Fruit fly (Drosophila melanogaster) whole organism, prepupa: ENCODE results near the gene CG17292.

Source experiments
- CG11294 ChIP-seq: fragments of 200-800 bp; sonication (Bioruptor generic); IDR thresholded peaks from 2 replicates; pipeline ENCODE4 v1.3.6; 2022; ENCODE audit warnings: missing biosample characterization, missing genetic modification characterization
- CG11762 ChIP-seq: fragments of 200-800 bp; sonication (Bioruptor generic); optimal IDR thresholded peaks from 3 replicates; lab custom pipeline; 2016; ENCODE audit warnings: missing biosample characterization, missing genetic modification characterization; ENCODE audit not compliant: insufficient read depth
- CG11902 ChIP-seq: fragments of 200-800 bp; sonication (Bioruptor generic); optimal IDR thresholded peaks from 3 replicates; lab custom pipeline; 2016; ENCODE audit warnings: missing biosample characterization, missing genetic modification characterization
- CG15336 ChIP-seq: fragments of 200-800 bp; sonication (Bioruptor generic); IDR thresholded peaks from 2 replicates; pipeline ENCODE4 v1.3.6; 2022; ENCODE audit warnings: missing biosample characterization, missing genetic modification characterization
- CG1621 ChIP-seq: fragments of 200-800 bp; sonication (Bioruptor generic); optimal IDR thresholded peaks from 3 replicates; lab custom pipeline; 2018; ENCODE audit warnings: missing biosample characterization, mild to moderate bottlenecking, missing genetic modification characterization
- CG16779 ChIP-seq: fragments of 200-800 bp; sonication (Bioruptor generic); optimal IDR thresholded peaks from 3 replicates; lab custom pipeline; 2017; ENCODE audit warnings: missing biosample characterization, mild to moderate bottlenecking, missing genetic modification characterization
- CG3919 ChIP-seq: fragments of 200-800 bp; sonication (Bioruptor generic); optimal IDR thresholded peaks from 3 replicates; lab custom pipeline; 2016; ENCODE audit warnings: missing biosample characterization, missing genetic modification characterization
- CG6163 ChIP-seq: fragments of 200-800 bp; sonication (Bioruptor generic); IDR thresholded peaks from 3 replicates; pipeline ENCODE4 v1.3.6; 2022; ENCODE audit warnings: missing biosample characterization, missing genetic modification characterization
- CG6276 ChIP-seq: fragments of 200-800 bp; sonication (Bioruptor generic); optimal IDR thresholded peaks from 2 replicates; lab custom pipeline; 2017; ENCODE audit warnings: missing biosample characterization, mild to moderate bottlenecking, missing genetic modification characterization
- CG6792 ChIP-seq: fragments of 200-800 bp; sonication (Bioruptor generic); optimal IDR thresholded peaks from 3 replicates; lab custom pipeline; 2016; ENCODE audit warnings: missing biosample characterization, missing genetic modification characterization
- CG6808 ChIP-seq: fragments of 200-800 bp; sonication (Bioruptor generic); optimal IDR thresholded peaks from 3 replicates; lab custom pipeline; 2017; ENCODE audit warnings: missing biosample characterization, missing genetic modification characterization, mild to moderate bottlenecking, moderate library complexity, missing genetic modification reagents
- CG7368 ChIP-seq: fragments of 200-800 bp; sonication (Bioruptor generic); optimal IDR thresholded peaks from 3 replicates; lab custom pipeline; 2016; ENCODE audit warnings: missing biosample characterization, missing genetic modification characterization
- CG8119 ChIP-seq: fragments of 200-800 bp; sonication (Bioruptor generic); IDR thresholded peaks from 3 replicates; pipeline ENCODE4 v1.3.6; 2022; ENCODE audit warnings: missing biosample characterization, missing genetic modification characterization
- CG8319 ChIP-seq: fragments of 200-800 bp; sonication (Bioruptor generic); optimal IDR thresholded peaks from 3 replicates; lab custom pipeline; 2016; ENCODE audit warnings: missing biosample characterization, missing genetic modification characterization
- CG8632 ChIP-seq: fragments of 200-800 bp; sonication (Bioruptor generic); optimal IDR thresholded peaks from 3 replicates; lab custom pipeline; 2016; ENCODE audit warnings: missing biosample characterization, missing genetic modification characterization
- CG9139 ChIP-seq: fragments of 200-800 bp; sonication (Bioruptor generic); optimal IDR thresholded peaks from 3 replicates; lab custom pipeline; 2017; ENCODE audit warnings: missing biosample characterization, mild to moderate bottlenecking, missing genetic modification characterization
- Ets96B ChIP-seq: fragments of 200-800 bp; optimal IDR thresholded peaks from 2 replicates; lab custom pipeline; 2019; ENCODE audit warnings: missing biosample characterization, mild to moderate bottlenecking, missing genetic modification characterization, moderate library complexity
- Gug ChIP-seq: fragments of 200-800 bp; sonication (Bioruptor generic); IDR thresholded peaks from 2 replicates; pipeline ENCODE4 v1.3.6; 2022; ENCODE audit warnings: missing biosample characterization, missing genetic modification characterization
- Hr38 ChIP-seq: sonication (Bioruptor generic); optimal IDR thresholded peaks from 2 replicates; lab custom pipeline; 2016; ENCODE audit warnings: missing biosample characterization, missing genetic modification characterization
- Lpt ChIP-seq: fragments of 200-800 bp; sonication (Bioruptor generic); optimal IDR thresholded peaks from 3 replicates; lab custom pipeline; 2016; ENCODE audit warnings: missing biosample characterization, missing genetic modification characterization
- OdsH ChIP-seq: fragments of 200-800 bp; sonication (Bioruptor generic); optimal IDR thresholded peaks from 3 replicates; lab custom pipeline; 2016; ENCODE audit warnings: missing biosample characterization, missing genetic modification characterization
- Smox ChIP-seq: fragments of 200-800 bp; sonication (Bioruptor generic); optimal IDR thresholded peaks from 3 replicates; lab custom pipeline; 2016; ENCODE audit warnings: missing biosample characterization, missing genetic modification characterization
- Sox14 ChIP-seq: fragments of 200-800 bp; sonication (Bioruptor generic); optimal IDR thresholded peaks from 3 replicates; lab custom pipeline; 2016; ENCODE audit warnings: missing biosample characterization, missing genetic modification characterization
- Sox15 ChIP-seq: fragments of 200-800 bp; sonication (Bioruptor generic); optimal IDR thresholded peaks from 3 replicates; lab custom pipeline; 2016; ENCODE audit warnings: missing biosample characterization, missing genetic modification characterization
- dac ChIP-seq: fragments of 200-800 bp; sonication (Bioruptor generic); optimal IDR thresholded peaks from 2 replicates; lab custom pipeline; 2017; ENCODE audit warnings: missing biosample characterization, mild to moderate bottlenecking, missing genetic modification characterization
- dsx ChIP-seq: fragments of 200-800 bp; optimal IDR thresholded peaks from 3 replicates; lab custom pipeline; 2019; ENCODE audit warnings: missing biosample characterization, mild to moderate bottlenecking, missing genetic modification characterization, moderate library complexity; ENCODE audit not compliant: poor library complexity, severe bottlenecking
- eg ChIP-seq: fragments of 200-800 bp; sonication (Bioruptor generic); IDR thresholded peaks from 3 replicates; pipeline ENCODE4 v1.3.6; 2022; ENCODE audit warnings: missing biosample characterization, missing genetic modification characterization
- esn ChIP-seq: fragments of 200-800 bp; sonication (Bioruptor generic); optimal IDR thresholded peaks from 2 replicates; lab custom pipeline; 2016; ENCODE audit warnings: missing biosample characterization, mild to moderate bottlenecking, missing genetic modification characterization, moderate library complexity
- fd85E ChIP-seq: fragments of 200-800 bp; sonication (Bioruptor generic); optimal IDR thresholded peaks from 3 replicates; lab custom pipeline; 2016; ENCODE audit warnings: missing biosample characterization, missing genetic modification characterization
- pdm3 ChIP-seq: fragments of 200-800 bp; sonication (Bioruptor generic); optimal IDR thresholded peaks from 3 replicates; lab custom pipeline; 2016; ENCODE audit warnings: missing biosample characterization, missing genetic modification characterization
- salr ChIP-seq, 2 experiments: fragments of 200-800 bp; sonication (Bioruptor generic); optimal IDR thresholded peaks; 3 replicates each; lab custom pipeline; 2016 to 2018; ENCODE audit warnings: missing biosample characterization in 2 of 2, missing genetic modification characterization in 2 of 2, mild to moderate bottlenecking in 1 of 2
- spab ChIP-seq: fragments of 200-800 bp; sonication (Bioruptor generic); optimal IDR thresholded peaks from 2 replicates; lab custom pipeline; 2017; ENCODE audit warnings: missing biosample characterization, mild to moderate bottlenecking, missing genetic modification characterization, missing genetic modification reagents
- svp ChIP-seq: fragments of 200-800 bp; sonication (Bioruptor generic); peaks from one replicate; lab custom pipeline; 2016; ENCODE audit warnings: missing biosample characterization, missing genetic modification characterization
- vri ChIP-seq: fragments of 200-800 bp; sonication (Bioruptor generic); optimal IDR thresholded peaks from 3 replicates; lab custom pipeline; 2016; ENCODE audit warnings: missing biosample characterization, mild to moderate bottlenecking, missing genetic modification characterization

Gene CG17292

dm6 chr2L:8389231-8389630 is 19.0 kb downstream of the CG17292 start, which contains the start of gene CG42819:
Gene CG42819 (minus strand): TSS chr2L:8389331.
- TF ChIP-seq dac (GFP tag; lab: Kevin White, UChicago) (no peak), CG7368 (no peak), CG6792 (GFP tag; lab: Kevin White, UChicago) (no peak), CG3919 (no peak), CG6808 (GFP tag; lab: Kevin White, UChicago) (no peak), Ets96B (tag; lab: Kevin White, UChicago) (no peak), vri (GFP tag; lab: Kevin White, UChicago) (no peak), Gug (GFP tag; lab: Robert Waterston, UW) (no peak), CG8632 (GFP tag; lab: Kevin White, UChicago) (no peak)

dm6 chr2L:8392298-8392697 is 22.0 kb downstream of the CG17292 start, which contains the start of gene CG42820:
Gene CG42820 (minus strand): TSS chr2L:8392398.
- TF ChIP-seq CG11294 (GFP tag; lab: Robert Waterston, UW) (no peak), CG6792 (GFP tag; lab: Kevin White, UChicago) (no peak), Hr38 (no peak), CG8319 (GFP tag; lab: Kevin White, UChicago) (no peak), CG8119 (GFP tag; lab: Robert Waterston, UW) (no peak), dsx (no peak), dac (GFP tag; lab: Kevin White, UChicago) (no peak), OdsH (no peak), vri (GFP tag; lab: Kevin White, UChicago) (no peak), CG11902 (GFP tag; lab: Kevin White, UChicago) (no peak), Lpt (no peak), Sox14 (GFP tag; lab: Kevin White, UChicago) (no peak), CG6163 (GFP tag; lab: Robert Waterston, UW) (no peak), CG6276 (GFP tag; lab: Kevin White, UChicago) (no peak)

dm6 chr2L:8393122-8393521 is 22.9 kb downstream of the CG17292 start, which contains the start of gene Acp29AB:
Gene Acp29AB (minus strand): TSS chr2L:8393222.
- TF ChIP-seq Smox (GFP tag; lab: Kevin White, UChicago) = no peak
- TF ChIP-seq salr (GFP tag; optimal IDR thresholded peaks at IDR 0.05; lab: Kevin White, UChicago) = no peak
- no peak for TF ChIP-seq fd85E (GFP tag; lab: Kevin White, UChicago)
- TF ChIP-seq Sox15 (GFP tag; lab: Kevin White, UChicago) = no peak
- no peak for TF ChIP-seq eg (GFP tag; lab: Robert Waterston, UW)
- TF ChIP-seq svp (GFP tag; lab: Kevin White, UChicago) = no peak
- TF ChIP-seq CG1621 = no peak
- TF ChIP-seq CG11762 (GFP tag; lab: Kevin White, UChicago) = no peak
- TF ChIP-seq spab (GFP tag; lab: Kevin White, UChicago) = no peak
- TF ChIP-seq CG9139 (GFP tag; lab: Kevin White, UChicago) = no peak
- TF ChIP-seq CG7368 = no peak
- TF ChIP-seq Sox14 (GFP tag; lab: Kevin White, UChicago) = no peak
- TF ChIP-seq CG15336 (GFP tag; lab: Robert Waterston, UW) = no peak
- TF ChIP-seq CG11902 (GFP tag; lab: Kevin White, UChicago) = no peak
- no peak for TF ChIP-seq esn (GFP tag; lab: Kevin White, UChicago)
- no peak for TF ChIP-seq CG3919
- TF ChIP-seq Lpt = no peak

dm6 chr2L:8394180-8394579 is 23.9 kb downstream of the CG17292 start, which contains the start of gene lectin-29Ca:
Gene lectin-29Ca (minus strand): TSS chr2L:8394280.
- TF ChIP-seq pdm3 = no peak
- TF ChIP-seq CG1621 = no peak
- no peak for TF ChIP-seq CG7368
- no peak for TF ChIP-seq CG3919
- TF ChIP-seq svp (GFP tag; lab: Kevin White, UChicago) = no peak
- TF ChIP-seq CG16779 (tag; lab: Kevin White, UChicago) = no peak
- TF ChIP-seq eg (GFP tag; lab: Robert Waterston, UW) = no peak
- TF ChIP-seq, all 60 proteins: peak for 0
